Worm (Caenorhabditis elegans) whole organism, L4/young adult: ENCODE measurements around the gene W02F12.2.

ENCODE experiments used
- W03F9.2 ChIP-seq: fragments of 150-350 bp; optimal IDR thresholded peaks from 2 replicates; lab custom pipeline; 2014; ENCODE audit warnings: missing biosample characterization, missing genetic modification characterization
- dao-5 ChIP-seq: sonication (generic microtip); optimal IDR thresholded peaks from 2 replicates; lab custom pipeline; 2016; ENCODE audit warnings: missing genotype, missing genetic modification characterization, moderate library complexity, missing compliant biosample characterization
- him-1 ChIP-seq: sonication (generic microtip); optimal IDR thresholded peaks from 2 replicates; lab custom pipeline; 2016; ENCODE audit warnings: missing genotype, missing genetic modification reagents, missing genetic modification characterization, missing compliant biosample characterization

DNA sequence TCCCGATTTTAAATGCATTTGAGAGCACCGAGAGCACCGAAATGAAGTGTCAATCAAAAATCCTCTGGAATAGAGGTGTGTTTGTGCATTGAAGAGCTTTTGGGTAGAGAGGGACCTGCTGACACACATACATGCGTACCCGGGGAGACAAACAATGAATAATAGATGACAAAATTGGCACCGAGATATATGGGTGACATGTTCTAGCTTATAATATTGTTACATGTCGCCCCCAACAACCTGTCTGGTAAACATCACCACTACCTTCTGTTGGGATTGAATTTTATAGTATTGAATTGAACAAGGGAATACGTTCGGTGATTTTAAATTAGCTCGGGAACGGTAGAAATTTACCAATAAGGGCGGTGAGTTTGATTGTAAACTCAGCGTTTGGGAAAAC is 13.7 kb downstream of the W02F12.2 start:
- TF ChIP-seq W03F9.2 (tag; lab: Kevin White, UChicago) (no peak), him-1 (tag; lab: Kevin White, UChicago) (no peak), dao-5 (tag; lab: Kevin White, UChicago) (no peak)
